Fruit fly (Drosophila melanogaster) whole organism, embryonic: Measurements from ENCODE around the gene CG11030.
A peak's percentile ranks its signal among the peaks of the same experiment; 100 is the strongest.

Experiments used
- Ada2b ChIP-seq: fragments of 200-800 bp; sonication (Bioruptor generic); IDR thresholded peaks from 2 replicates; pipeline ENCODE4 v1.3.6; 2022; ENCODE audit warnings: missing biosample characterization, missing genetic modification characterization
- BEAF-32 ChIP-seq: fragments of 200-800 bp; sonication (Bioruptor generic); optimal IDR thresholded peaks from 3 replicates; lab custom pipeline; 2017; ENCODE audit warnings: missing biosample characterization, missing genetic modification characterization, mild to moderate bottlenecking, moderate library complexity, missing genetic modification reagents
- CG10274 ChIP-seq: fragments of 200-800 bp; sonication (Bioruptor generic); optimal IDR thresholded peaks from 3 replicates; lab custom pipeline; 2017; ENCODE audit warnings: missing biosample characterization, mild to moderate bottlenecking, missing genetic modification characterization
- CG10431 ChIP-seq: fragments of 200-800 bp; sonication (Bioruptor generic); optimal IDR thresholded peaks from 3 replicates; lab custom pipeline; 2018; ENCODE audit warnings: missing biosample characterization, mild to moderate bottlenecking, missing genetic modification characterization
- CG11696 ChIP-seq: fragments of 200-800 bp; sonication (Bioruptor generic); IDR thresholded peaks from 2 replicates; pipeline ENCODE4 v1.3.6; 2022; ENCODE audit warnings: missing biosample characterization, missing genetic modification characterization
- CG13287 ChIP-seq: fragments of 200-800 bp; sonication (Bioruptor generic); IDR thresholded peaks from 2 replicates; pipeline ENCODE4 v1.3.6; 2022; ENCODE audit warnings: missing biosample characterization, missing genetic modification characterization; ENCODE audit not compliant: partially characterized antibody
- CG15479 ChIP-seq: fragments of 200-800 bp; sonication (Bioruptor generic); optimal IDR thresholded peaks from 3 replicates; lab custom pipeline; 2019; ENCODE audit warnings: missing biosample characterization, mild to moderate bottlenecking, missing genetic modification characterization, moderate library complexity
- CG17328 ChIP-seq: fragments of 200-800 bp; sonication (Bioruptor generic); IDR thresholded peaks from 2 replicates; pipeline ENCODE4 v1.3.6; 2022; ENCODE audit warnings: missing biosample characterization, missing genetic modification characterization
- CG30403 ChIP-seq: fragments of 200-800 bp; sonication (Bioruptor generic); optimal IDR thresholded peaks from 3 replicates; lab custom pipeline; 2016; ENCODE audit warnings: missing biosample characterization, missing genetic modification characterization
- CG31224 ChIP-seq: fragments of 200-800 bp; sonication (Bioruptor generic); IDR thresholded peaks from 2 replicates; pipeline ENCODE4 v1.3.6; 2022; ENCODE audit warnings: missing biosample characterization, missing genetic modification characterization
- CG34422 ChIP-seq: fragments of 200-800 bp; sonication (Bioruptor generic); IDR thresholded peaks from 3 replicates; pipeline ENCODE4 v1.3.6; 2022; ENCODE audit warnings: missing biosample characterization, missing genetic modification characterization
- CG6254 ChIP-seq: fragments of 200-800 bp; sonication (Bioruptor generic); optimal IDR thresholded peaks from 3 replicates; lab custom pipeline; 2017; ENCODE audit warnings: mild to moderate bottlenecking, missing biosample characterization, missing genetic modification reagents, missing genetic modification characterization
- CG7271 ChIP-seq: fragments of 200-800 bp; sonication (Bioruptor generic); optimal IDR thresholded peaks from 2 replicates; lab custom pipeline; 2018; ENCODE audit warnings: missing biosample characterization, mild to moderate bottlenecking, missing genetic modification characterization, moderate library complexity
- CG7357 ChIP-seq: fragments of 200-800 bp; sonication (Bioruptor generic); IDR thresholded peaks from 3 replicates; pipeline ENCODE4 v1.3.6; 2022; ENCODE audit warnings: missing biosample characterization, missing genetic modification characterization
- CG7556 ChIP-seq: fragments of 200-800 bp; sonication (Bioruptor generic); optimal IDR thresholded peaks from 2 replicates; lab custom pipeline; 2017; ENCODE audit warnings: missing biosample characterization, mild to moderate bottlenecking, missing genetic modification characterization
- CG7963 ChIP-seq: fragments of 200-800 bp; sonication (Bioruptor generic); IDR thresholded peaks from 3 replicates; pipeline ENCODE4 v1.3.6; 2022; ENCODE audit warnings: missing biosample characterization, missing genetic modification characterization; ENCODE audit not compliant: partially characterized antibody
- CG9215 ChIP-seq: fragments of 200-800 bp; sonication (Bioruptor generic); IDR thresholded peaks from 2 replicates; pipeline ENCODE4 v1.3.6; 2022; ENCODE audit warnings: missing biosample characterization, missing genetic modification characterization
- CG9727 ChIP-seq: fragments of 200-800 bp; sonication (Bioruptor generic); optimal IDR thresholded peaks from 3 replicates; lab custom pipeline; 2017; ENCODE audit warnings: missing biosample characterization, mild to moderate bottlenecking, missing genetic modification characterization
- Dbx ChIP-seq: fragments of 200-800 bp; sonication (Bioruptor generic); IDR thresholded peaks from 3 replicates; pipeline ENCODE4 v1.3.6; 2022; ENCODE audit warnings: missing biosample characterization, missing genetic modification characterization
- Deaf1 ChIP-seq: fragments of 200-800 bp; optimal IDR thresholded peaks from 3 replicates; lab custom pipeline; 2019; ENCODE audit warnings: missing biosample characterization, mild to moderate bottlenecking, missing genetic modification characterization, moderate library complexity
- Fer3 ChIP-seq: fragments of 200-800 bp; sonication (Bioruptor generic); optimal IDR thresholded peaks from 2 replicates; lab custom pipeline; 2018; ENCODE audit warnings: missing biosample characterization, mild to moderate bottlenecking, missing genetic modification characterization, moderate library complexity
- Hey ChIP-seq: fragments of 200-800 bp; sonication (Bioruptor generic); optimal IDR thresholded peaks from 3 replicates; lab custom pipeline; 2018; ENCODE audit warnings: missing biosample characterization, mild to moderate bottlenecking, missing genetic modification characterization
- Hmr ChIP-seq: fragments of 200-800 bp; sonication (Bioruptor generic); optimal IDR thresholded peaks from 3 replicates; lab custom pipeline; 2017; ENCODE audit warnings: mild to moderate bottlenecking, missing biosample characterization, missing genetic modification reagents, missing genetic modification characterization
- Hr51 ChIP-seq, 2 experiments: fragments of 200-800 bp; sonication (Bioruptor generic); optimal IDR thresholded peaks; 2 replicates in 1 of 2; 3 replicates in 1 of 2; lab custom pipeline; 2016 to 2018; ENCODE audit warnings: missing biosample characterization in 2 of 2, missing genetic modification characterization in 2 of 2, mild to moderate bottlenecking in 1 of 2, moderate library complexity in 1 of 2
- Kr ChIP-seq: fragments of 200-800 bp; sonication (Bioruptor generic); optimal IDR thresholded peaks from 2 replicates; lab custom pipeline; 2017; ENCODE audit warnings: missing biosample characterization, mild to moderate bottlenecking, missing genetic modification characterization
- Meics ChIP-seq: fragments of 200-800 bp; sonication (Bioruptor generic); optimal IDR thresholded peaks from 2 replicates; lab custom pipeline; 2017; ENCODE audit warnings: missing biosample characterization, mild to moderate bottlenecking, missing genetic modification characterization
- NC2α ChIP-seq: fragments of 200-800 bp; sonication (Bioruptor generic); optimal IDR thresholded peaks from 2 replicates; lab custom pipeline; 2016; ENCODE audit warnings: missing biosample characterization, missing genetic modification characterization
- NFAT ChIP-seq: fragments of 200-800 bp; sonication (Bioruptor generic); IDR thresholded peaks from 2 replicates; pipeline ENCODE4 v1.3.6; 2022; ENCODE audit warnings: missing biosample characterization, missing genetic modification characterization
- Neu2 ChIP-seq: fragments of 200-800 bp; sonication (Bioruptor generic); optimal IDR thresholded peaks from 3 replicates; lab custom pipeline; 2016; ENCODE audit warnings: missing biosample characterization, missing genetic modification characterization, borderline replicate concordance
- Nf-YB ChIP-seq: fragments of 200-800 bp; sonication (Bioruptor generic); optimal IDR thresholded peaks from 3 replicates; lab custom pipeline; 2019; ENCODE audit warnings: missing biosample characterization, mild to moderate bottlenecking, missing genetic modification characterization, moderate library complexity
- Rfx ChIP-seq: fragments of 200-800 bp; sonication (Bioruptor generic); IDR thresholded peaks from 2 replicates; pipeline ENCODE4 v1.3.6; 2022; ENCODE audit warnings: missing biosample characterization, missing genetic modification characterization
- Xbp1 ChIP-seq: fragments of 200-800 bp; sonication (Bioruptor generic); optimal IDR thresholded peaks from 3 replicates; lab custom pipeline; 2016; ENCODE audit warnings: missing biosample characterization, mild to moderate bottlenecking, missing genetic modification characterization
- chinmo ChIP-seq: fragments of 200-800 bp; sonication (Bioruptor generic); IDR thresholded peaks from 4 replicates; pipeline ENCODE4 v1.3.6; 2022; ENCODE audit warnings: missing biosample characterization, missing genetic modification characterization; ENCODE audit not compliant: partially characterized antibody
- fu2 ChIP-seq: fragments of 200-800 bp; sonication (Bioruptor generic); optimal IDR thresholded peaks from 2 replicates; lab custom pipeline; 2016; ENCODE audit warnings: missing biosample characterization, missing genetic modification characterization
- inv ChIP-seq: fragments of 200-800 bp; sonication (Bioruptor generic); IDR thresholded peaks from 2 replicates; pipeline ENCODE4 v1.3.6; 2022; ENCODE audit warnings: missing biosample characterization, missing genetic modification characterization; ENCODE audit not compliant: partially characterized antibody
- mirr ChIP-seq: fragments of 200-800 bp; sonication (Bioruptor generic); optimal IDR thresholded peaks from 3 replicates; lab custom pipeline; 2018; ENCODE audit warnings: missing biosample characterization, mild to moderate bottlenecking, missing genetic modification characterization
- nerfin-2 ChIP-seq: fragments of 200-800 bp; sonication (Bioruptor generic); IDR thresholded peaks from 2 replicates; pipeline ENCODE4 v1.3.6; 2022; ENCODE audit warnings: missing biosample characterization, missing genetic modification characterization; ENCODE audit not compliant: partially characterized antibody
- otp ChIP-seq: fragments of 200-800 bp; sonication (Bioruptor generic); IDR thresholded peaks from 3 replicates; pipeline ENCODE4, ENCODE4 v1.3.6; 2022; ENCODE audit warnings: missing biosample characterization, missing genetic modification characterization
- pan ChIP-seq, 4 experiments: fragments of >200 bp in 3 of 4; fragments of 200-800 bp in 1 of 4; sonication (Bioruptor generic) in 1 of 4; optimal IDR thresholded peaks in 3 of 4; IDR thresholded peaks in 1 of 4; 2 replicates each; pipeline versions ENCODE4 v1.3.6 to Lab custom; 2017 to 2022; ENCODE audit warnings: missing biosample characterization in 2 of 4, missing genetic modification characterization in 2 of 4, mixed read lengths in 1 of 4
- sima ChIP-seq: fragments of 200-800 bp; sonication (Bioruptor generic); optimal IDR thresholded peaks from 2 replicates; lab custom pipeline; 2016; ENCODE audit warnings: missing biosample characterization, missing genetic modification characterization
- slbo ChIP-seq: fragments of 200-800 bp; sonication (Bioruptor generic); IDR thresholded peaks from 2 replicates; pipeline ENCODE4 v1.3.6; 2022; ENCODE audit warnings: missing biosample characterization, missing genetic modification characterization
- sob ChIP-seq: fragments of 200-800 bp; sonication (Bioruptor generic); IDR thresholded peaks from 2 replicates; pipeline ENCODE4 v1.3.6; 2022; ENCODE audit warnings: missing biosample characterization, missing genetic modification characterization
- ssp ChIP-seq: fragments of 200-800 bp; sonication (Bioruptor generic); IDR thresholded peaks from 2 replicates; pipeline ENCODE4 v1.3.6; 2022; ENCODE audit warnings: missing biosample characterization, missing genetic modification characterization
- sug ChIP-seq: fragments of 200-800 bp; optimal IDR thresholded peaks from 2 replicates; lab custom pipeline; 2019; ENCODE audit warnings: missing biosample characterization, mild to moderate bottlenecking, missing genetic modification characterization, moderate library complexity
- tin ChIP-seq: fragments of 200-800 bp; sonication (Bioruptor generic); optimal IDR thresholded peaks from 3 replicates; lab custom pipeline; 2016; ENCODE audit warnings: missing biosample characterization, missing genetic modification characterization
- toy ChIP-seq: fragments of 200-800 bp; sonication (Bioruptor generic); IDR thresholded peaks from 2 replicates; pipeline ENCODE4 v1.3.6; 2022; ENCODE audit warnings: missing biosample characterization, missing genetic modification characterization

Gene CG11030

dm6 chr2L:5799435-5800387 is 75.3 kb downstream of the CG11030 start, which contains the start of gene CG9171 (continued):
- TF ChIP-seq inv (GFP tag; lab: Robert Waterston, UW), result no peak; the same call in 1 of the 2 replicates
- peak; percentile 9 for TF ChIP-seq CG9727 (GFP tag; lab: Kevin White, UChicago)
- no peak for TF ChIP-seq NC2α (GFP tag; lab: Kevin White, UChicago)
- peak; percentile 1 for TF ChIP-seq Neu2 (GFP tag; lab: Kevin White, UChicago)
- 0 out of 2 replicates have a peak, but pooled peaks have one; percentile 0 for TF ChIP-seq CG31224 (GFP tag; lab: Robert Waterston, UW)
- peak; percentile 13 for TF ChIP-seq sug (tag; lab: Kevin White, UChicago)
- TF ChIP-seq slbo (GFP tag; lab: Robert Waterston, UW), result peak; percentile 41
- peak; percentile 99 for TF ChIP-seq ssp
- peak; percentile 70 for TF ChIP-seq mirr
- peak; percentile 24 for TF ChIP-seq CG30403 (GFP tag; lab: Kevin White, UChicago)
- TF ChIP-seq CG11696, result 0 out of 2 replicates have a peak, but pooled peaks have one; percentile 51
- peak; percentile 51; the same call in 1 of the 3 replicates for TF ChIP-seq CG7963 (GFP tag; lab: Robert Waterston, UW)
- peak; percentile 24 for TF ChIP-seq CG7556 (GFP tag; lab: Kevin White, UChicago)
- TF ChIP-seq Dbx (GFP tag; lab: Robert Waterston, UW), result peak; percentile 53; the same call in 2 of the 3 replicates
- peak; percentile 50 for TF ChIP-seq CG13287 (GFP tag; lab: Robert Waterston, UW)
- no peak for TF ChIP-seq Xbp1
- TF ChIP-seq CG10431, result peak; percentile 29
- TF ChIP-seq Fer3 (tag; lab: Kevin White, UChicago), result no peak
- no peak for TF ChIP-seq CG7271 (tag; lab: Kevin White, UChicago)
- TF ChIP-seq toy (GFP tag; lab: Robert Waterston, UW), result 0 out of 2 replicates have a peak, but pooled peaks have one; percentile 12
- peak; percentile 45; the same call in 1 of the 2 replicates for TF ChIP-seq nerfin-2 (GFP tag; lab: Robert Waterston, UW)
- TF ChIP-seq Nf-YB (GFP tag; lab: Kevin White, UChicago), result peak; percentile 55
- TF ChIP-seq CG17328, result 0 out of 2 replicates have a peak, but pooled peaks have one; percentile 5
- TF ChIP-seq Deaf1, result peak; percentile 54
- peak; percentile 11 for TF ChIP-seq CG9215 (GFP tag; lab: Robert Waterston, UW)
- no peak for TF ChIP-seq sima
- TF ChIP-seq Rfx (GFP tag; lab: Robert Waterston, UW), result peak; percentile 68
- 0 out of 3 replicates have a peak, but pooled peaks have one; percentile 13 for TF ChIP-seq otp (GFP tag; lab: Robert Waterston, UW)
- peak; percentile 15 for TF ChIP-seq CG6254
- peak; percentile 27 for TF ChIP-seq Hey (tag; lab: Kevin White, UChicago)
- peak; percentile 57 for TF ChIP-seq CG15479 (GFP tag; lab: Kevin White, UChicago)
- peak; percentile 61; the same call in 1 of the 2 replicates for TF ChIP-seq NFAT (GFP tag; lab: Robert Waterston, UW)
- 0 out of 2 replicates have a peak, but pooled peaks have one; percentile 14 for TF ChIP-seq Ada2b
- peak; percentile 98 for TF ChIP-seq CG7357 (GFP tag; lab: Robert Waterston, UW)
- TF ChIP-seq CG34422 (GFP tag; lab: Robert Waterston, UW), result peak; percentile 54; the same call in 2 of the 3 replicates
- peak; percentile 54 for TF ChIP-seq BEAF-32
- peak; percentile 45 for TF ChIP-seq sob (GFP tag; lab: Robert Waterston, UW)
- TF ChIP-seq chinmo (GFP tag; lab: Robert Waterston, UW), result peak; percentile 73; the same call in 3 of the 4 replicates
- TF ChIP-seq Meics (GFP tag; lab: Kevin White, UChicago), result peak; percentile 99
- TF ChIP-seq Hr51 (GFP tag; optimal IDR thresholded peaks at IDR 0.05; lab: Kevin White, UChicago), result peak; percentile 10 to 18
- TF ChIP-seq Kr (GFP tag; lab: Kevin White, UChicago), result no peak
- peak; percentile 23 for TF ChIP-seq tin (GFP tag; lab: Kevin White, UChicago)
- peak; percentile 90 for TF ChIP-seq Hmr (GFP tag; lab: Kevin White, UChicago)
- TF ChIP-seq CG10274, result no peak
- peak; percentile 16 for TF ChIP-seq fu2
- TF ChIP-seq pan (optimal IDR thresholded peaks at IDR 0.05; lab: Kevin White, UChicago), result no peak
- peak in 1 of 2 experiments; percentile 52 for TF ChIP-seq pan (GFP tag; optimal IDR thresholded peaks at IDR 0.05 in 1 of 2, IDR thresholded peaks at IDR 0.05 in 1 of 2)
